Worm (Caenorhabditis elegans) whole organism, midembryonic: ENCODE measurements around the gene Y66D12A.19.

Experiments used
- T22C8.4 ChIP-seq: fragments of 200-800 bp; sonication (Bioruptor generic); IDR thresholded peaks from 2 replicates; pipeline ENCODE4 v1.3.6; 2022; ENCODE audit warnings: missing genetic modification characterization, missing compliant biosample characterization
- cog-1 ChIP-seq: sonication (generic microtip); optimal IDR thresholded peaks from 2 replicates; lab custom pipeline; 2016; ENCODE audit warnings: missing genetic modification characterization, missing compliant biosample characterization
- flt-1 ChIP-seq: fragments of 200-800 bp; sonication (Bioruptor generic); IDR thresholded peaks from 2 replicates; pipeline ENCODE4 v1.3.6; 2022; ENCODE audit warnings: missing genetic modification characterization, missing compliant biosample characterization
- klf-2 ChIP-seq: fragments of 200-800 bp; sonication (Bioruptor generic); conservative IDR thresholded peaks from 2 replicates; pipeline ENCODE4 v1.3.6; 2022; ENCODE audit warnings: missing genetic modification reagents, missing genetic modification characterization, missing compliant biosample characterization
- med-1 ChIP-seq: sonication (generic microtip); optimal IDR thresholded peaks from 2 replicates; lab custom pipeline; 2017; ENCODE audit warnings: missing genetic modification characterization, mild to moderate bottlenecking, missing compliant biosample characterization, antibody characterized with exemption, missing genetic modification reagents; ENCODE audit not compliant: insufficient read depth
- ref-1 ChIP-seq: fragments of 200-800 bp; sonication (Bioruptor generic); conservative IDR thresholded peaks from 2 replicates; pipeline ENCODE4 v1.3.6; 2022; ENCODE audit warnings: missing genetic modification reagents, missing genetic modification characterization, missing compliant biosample characterization
- tab-1 ChIP-seq: fragments of 200-800 bp; sonication (Bioruptor generic); IDR thresholded peaks from 2 replicates; pipeline ENCODE4 v1.3.6; 2022; ENCODE audit warnings: missing genetic modification characterization, missing compliant biosample characterization
- ztf-23 ChIP-seq: fragments of 200-800 bp; sonication (Bioruptor generic); IDR thresholded peaks from 2 replicates; pipeline ENCODE4 v1.3.6; 2022; ENCODE audit warnings: missing genetic modification reagents, missing genetic modification characterization, missing compliant biosample characterization
- ztf-29 ChIP-seq: fragments of 200-800 bp; sonication (Bioruptor generic); IDR thresholded peaks from 2 replicates; pipeline ENCODE4 v1.3.6; 2022; ENCODE audit warnings: missing genetic modification reagents, missing genetic modification characterization, missing compliant biosample characterization

ce11 chrIII:11490221-11490620 lies 18.7 kb upstream of the Y66D12A.19 start:
- TF ChIP-seq med-1 (GFP tag; lab: Kevin White, UChicago) (no peak), tab-1 (GFP tag; lab: Robert Waterston, UW) (no peak), ztf-23 (no peak), T22C8.4 (GFP tag; lab: Robert Waterston, UW) (no peak), ref-1 (GFP tag; lab: Robert Waterston, UW) (no peak), flt-1 (GFP tag; lab: Robert Waterston, UW) (no peak), ztf-29 (GFP tag; lab: Robert Waterston, UW) (no peak), cog-1 (tag; lab: Kevin White, UChicago) (no peak), klf-2 (GFP tag; lab: Robert Waterston, UW) (no peak)
